Fruit fly (Drosophila melanogaster) whole organism, larva: Measurements from ENCODE around the gene CG4935.

Source experiments
- noc ChIP-seq: fragments of 200-800 bp; sonication (Bioruptor generic); optimal IDR thresholded peaks from 3 replicates; lab custom pipeline; 2019; ENCODE audit warnings: missing biosample characterization, mild to moderate bottlenecking, missing genetic modification characterization, moderate library complexity

CG4935 gene

dm6 chr2L:16261576-16262217 lies at the start of gene CG4935, which contains the start of gene twe:
CG4935 (plus strand) TSS chr2L:16262141.
twe (minus strand) TSS chr2L:16261877.
- TF ChIP-seq noc, result no peak

dm6 chr2L:16216298-16216697 lies 45.6 kb upstream of the CG4935 start:
- TF ChIP-seq noc, result no peak

- no peak for TF ChIP-seq noc
Measured at dm6 chr2L:16223981-16224380, 38.0 kb upstream of the CG4935 start.

dm6 chr2L:16231265-16231664 lies 30.7 kb upstream of the CG4935 start, which contains the start of gene Ca-Ma2d:
Ca-Ma2d (plus strand) TSS chr2L:16231475.
- no peak for TF ChIP-seq noc

dm6 chr2L:16234817-16235216 lies 27.1 kb upstream of the CG4935 start:
- no peak for TF ChIP-seq noc

dm6 chr2L:16241639-16242038 lies 20.3 kb upstream of the CG4935 start, which contains the start of gene CG42818:
CG42818 (plus strand) TSS chr2L:16241939.
- TF ChIP-seq noc, result no peak

dm6 chr2L:16251598-16252131 lies 10.3 kb upstream of the CG4935 start, which contains the start of gene CG46309:
CG46309 (minus strand) TSS chr2L:16251788.
- peak; percentile 36 for TF ChIP-seq noc

dm6 chr2L:16255232-16256117 lies 6.5 kb upstream of the CG4935 start:
- no peak for TF ChIP-seq noc

- no peak for TF ChIP-seq noc
Measured at dm6 chr2L:16256118-16256435, 5.9 kb upstream of the CG4935 start.

- TF ChIP-seq noc, result peak; percentile 88
Measured at dm6 chr2L:16257227-16258071, 4.5 kb upstream of the CG4935 start, which contains the start of the genes PRL-1 and EndoGI. PRL-1 (minus strand) TSS chr2L:16257606. EndoGI (plus strand) TSS chr2L:16257688.

- TF ChIP-seq noc, result no peak
Measured at dm6 chr2L:16263723-16264122, 1.8 kb downstream of the CG4935 start.

- TF ChIP-seq noc, result no peak
Measured at dm6 chr2L:16267159-16268065, 5.5 kb downstream of the CG4935 start.

- no peak for TF ChIP-seq noc
Measured at dm6 chr2L:16268107-16268539, 6.2 kb downstream of the CG4935 start.

dm6 chr2L:16268869-16269231 lies 6.9 kb downstream of the CG4935 start:
- TF ChIP-seq noc, result no peak
